Fruit fly (Drosophila melanogaster): Measurements from ENCODE around the gene mip130.

dm6 chrX:1880779-1881178 is 27.3 kb upstream of the mip130 start:
- no peak for TF ChIP-seq pan (optimal IDR thresholded peaks at IDR 0.05)
- no peak for TF ChIP-seq CG8478 (optimal IDR thresholded peaks at IDR 0.05)

Data from whole organism.